Worm (Caenorhabditis elegans) whole organism, late embryonic: Measurements from ENCODE around the gene msp-33.

Source experiments
- C38D4.7 ChIP-seq: fragments of 200-800 bp; sonication (Bioruptor generic); optimal IDR thresholded peaks from 2 replicates; lab custom pipeline; 2018; ENCODE audit warnings: mild to moderate bottlenecking, missing genetic modification characterization, moderate library complexity, missing compliant biosample characterization
- F13H6.1 ChIP-seq: sonication (generic microtip); optimal IDR thresholded peaks from 2 replicates; lab custom pipeline; 2016; ENCODE audit warnings: missing genetic modification characterization, missing compliant biosample characterization
- K09A11.1 ChIP-seq: sonication (generic microtip); optimal IDR thresholded peaks from 2 replicates; lab custom pipeline; 2017; ENCODE audit warnings: antibody characterized with exemption, mild to moderate bottlenecking, missing genetic modification characterization, missing compliant biosample characterization; ENCODE audit not compliant: insufficient read depth
- Y22D7AL.16 ChIP-seq: sonication (generic microtip); optimal IDR thresholded peaks from 2 replicates; lab custom pipeline; 2016; ENCODE audit warnings: missing genetic modification characterization, missing compliant biosample characterization
- ahr-1 ChIP-seq: sonication (generic microtip); optimal IDR thresholded peaks from 2 replicates; lab custom pipeline; 2016; ENCODE audit warnings: missing genetic modification characterization, missing compliant biosample characterization
- ceh-14 ChIP-seq: sonication (generic microtip); optimal IDR thresholded peaks from 2 replicates; lab custom pipeline; 2016; ENCODE audit warnings: missing genotype, missing genetic modification characterization, missing compliant biosample characterization
- ceh-18 ChIP-seq: sonication (generic microtip); optimal IDR thresholded peaks from 2 replicates; lab custom pipeline; 2016; ENCODE audit warnings: missing genetic modification characterization, missing compliant biosample characterization
- ceh-19 ChIP-seq: fragments of 200-800 bp; sonication (Bioruptor generic); optimal IDR thresholded peaks from 2 replicates; lab custom pipeline; 2018; ENCODE audit warnings: mild to moderate bottlenecking, missing genetic modification characterization, missing compliant biosample characterization
- ceh-34 ChIP-seq: sonication (generic microtip); optimal IDR thresholded peaks from 2 replicates; lab custom pipeline; 2016; ENCODE audit warnings: mild to moderate bottlenecking, missing genetic modification characterization, missing compliant biosample characterization
- ceh-45 ChIP-seq: fragments of 200-800 bp; sonication (Bioruptor generic); IDR thresholded peaks from 2 replicates; pipeline ENCODE4 v1.3.6; 2022; ENCODE audit warnings: missing genetic modification reagents, missing genetic modification characterization, missing compliant biosample characterization
- ceh-48 ChIP-seq: sonication (generic microtip); optimal IDR thresholded peaks from 2 replicates; lab custom pipeline; 2016; ENCODE audit warnings: missing genetic modification characterization, inconsistent platforms, missing compliant biosample characterization
- che-1 ChIP-seq: sonication (generic microtip); optimal IDR thresholded peaks from 2 replicates; lab custom pipeline; 2016; ENCODE audit warnings: mild to moderate bottlenecking, missing genetic modification characterization, missing compliant biosample characterization
- dve-1 ChIP-seq: sonication (generic microtip); optimal IDR thresholded peaks from 2 replicates; lab custom pipeline; 2017; ENCODE audit warnings: antibody characterized with exemption, mild to moderate bottlenecking, missing genetic modification characterization, missing compliant biosample characterization
- elt-4 ChIP-seq: sonication (generic microtip); optimal IDR thresholded peaks from 2 replicates; lab custom pipeline; 2016; ENCODE audit warnings: missing genetic modification characterization, missing compliant biosample characterization
- ets-4 ChIP-seq: sonication (generic microtip); optimal IDR thresholded peaks from 2 replicates; lab custom pipeline; 2016; ENCODE audit warnings: missing genetic modification characterization, missing compliant biosample characterization
- eyg-1 ChIP-seq: sonication (generic microtip); optimal IDR thresholded peaks from 2 replicates; lab custom pipeline; 2016; ENCODE audit warnings: missing genotype, missing genetic modification characterization, missing compliant biosample characterization
- fax-1 ChIP-seq: sonication (generic microtip); optimal IDR thresholded peaks from 2 replicates; lab custom pipeline; 2016; ENCODE audit warnings: missing genotype, missing genetic modification characterization, missing compliant biosample characterization
- fkh-10 ChIP-seq: fragments of 150-350 bp; optimal IDR thresholded peaks from 2 replicates; lab custom pipeline; 2014; ENCODE audit warnings: missing biosample characterization, missing genetic modification reagents, missing genetic modification characterization
- fkh-6 ChIP-seq: sonication (generic microtip); optimal IDR thresholded peaks from 2 replicates; lab custom pipeline; 2016; ENCODE audit warnings: missing genetic modification characterization, missing compliant biosample characterization
- hlh-15 ChIP-seq: sonication (generic microtip); optimal IDR thresholded peaks from 2 replicates; lab custom pipeline; 2016; ENCODE audit warnings: missing genetic modification characterization, missing compliant biosample characterization
- lim-6 ChIP-seq: sonication (generic microtip); optimal IDR thresholded peaks from 2 replicates; lab custom pipeline; 2016; ENCODE audit warnings: missing genetic modification characterization, missing compliant biosample characterization
- lin-11 ChIP-seq: fragments of 200-800 bp; sonication (Bioruptor generic); optimal IDR thresholded peaks from 2 replicates; lab custom pipeline; 2018; ENCODE audit warnings: mild to moderate bottlenecking, missing genetic modification characterization, missing compliant biosample characterization
- madf-2 ChIP-seq: sonication (generic microtip); optimal IDR thresholded peaks from 2 replicates; lab custom pipeline; 2017; ENCODE audit warnings: missing genetic modification characterization, missing compliant biosample characterization
- nhr-11 ChIP-seq: fragments of 150-350 bp; optimal IDR thresholded peaks from 2 replicates; lab custom pipeline; 2014; ENCODE audit warnings: missing biosample characterization, missing genetic modification characterization
- nhr-232 ChIP-seq: sonication (generic microtip); optimal IDR thresholded peaks from 2 replicates; lab custom pipeline; 2016; ENCODE audit warnings: missing genetic modification characterization, missing compliant biosample characterization
- npax-4 ChIP-seq: sonication (generic microtip); optimal IDR thresholded peaks from 2 replicates; lab custom pipeline; 2016; ENCODE audit warnings: missing genetic modification characterization, missing compliant biosample characterization
- pqm-1 ChIP-seq: sonication (generic microtip); optimal IDR thresholded peaks from 2 replicates; lab custom pipeline; 2016; ENCODE audit warnings: missing genetic modification characterization, missing compliant biosample characterization
- pros-1 ChIP-seq: fragments of 150-350 bp; optimal IDR thresholded peaks from 2 replicates; lab custom pipeline; 2014; ENCODE audit warnings: missing biosample characterization, missing genetic modification reagents, missing genetic modification characterization
- ref-2 ChIP-seq: sonication (generic microtip); optimal IDR thresholded peaks from 2 replicates; lab custom pipeline; 2016; ENCODE audit warnings: missing genetic modification characterization, missing compliant biosample characterization
- tbx-7 ChIP-seq: sonication (generic microtip); optimal IDR thresholded peaks from 2 replicates; lab custom pipeline; 2016; ENCODE audit warnings: missing genotype, missing genetic modification characterization, missing compliant biosample characterization
- ttx-3 ChIP-seq: sonication (generic microtip); optimal IDR thresholded peaks from 2 replicates; lab custom pipeline; 2016; ENCODE audit warnings: missing genetic modification reagents, missing genetic modification characterization, missing compliant biosample characterization
- unc-42 ChIP-seq: sonication (generic microtip); optimal IDR thresholded peaks from 2 replicates; lab custom pipeline; 2016; ENCODE audit warnings: missing genotype, missing genetic modification characterization, missing compliant biosample characterization
- unc-55 ChIP-seq: sonication (generic microtip); optimal IDR thresholded peaks from 2 replicates; lab custom pipeline; 2017; ENCODE audit warnings: missing biosample characterization, missing genetic modification reagents, missing genetic modification characterization
- zip-5 ChIP-seq: sonication (generic microtip); optimal IDR thresholded peaks from 2 replicates; lab custom pipeline; 2016; ENCODE audit warnings: missing genetic modification characterization, missing compliant biosample characterization

Gene msp-33

DNA sequence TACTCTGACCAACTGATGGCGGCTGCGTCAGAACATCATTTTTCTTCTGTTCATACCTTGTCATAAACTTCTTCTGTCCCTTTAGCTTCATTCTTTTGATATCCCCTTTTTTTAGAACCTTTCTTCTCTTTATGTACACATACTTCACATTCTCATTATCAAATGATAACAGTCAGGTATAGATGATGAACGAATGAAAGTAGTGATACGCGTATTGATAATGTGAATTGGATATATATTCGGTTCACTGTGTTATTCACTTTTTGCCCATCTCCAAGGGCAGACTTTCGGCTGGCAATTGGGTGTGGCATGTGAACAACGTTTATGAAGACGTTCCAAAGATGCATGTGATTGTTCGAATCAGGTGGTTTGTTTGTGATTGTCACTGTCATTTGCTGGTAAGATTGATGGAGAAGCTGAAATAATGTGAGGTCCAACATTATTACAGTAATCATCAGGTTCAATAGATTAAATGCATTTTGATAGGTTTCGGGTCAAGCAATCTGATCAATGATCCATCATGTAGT is 18.1 kb downstream of the msp-33 start, which contains the start of gene F11G11.15:
Gene F11G11.15, plus strand, starts transcription at position 511 of the 527 bp plus-strand sequence.
- TF ChIP-seq ceh-48 (tag; lab: Kevin White, UChicago) (no peak), ets-4 (no peak), lim-6 (tag; lab: Kevin White, UChicago) (no peak), ceh-45 (GFP tag; lab: Robert Waterston, UW) (no peak), hlh-15 (tag; lab: Kevin White, UChicago) (no peak), tbx-7 (tag; lab: Kevin White, UChicago) (no peak)
- TF ChIP-seq, all 69 proteins: peak for 0

ce11 chrII:4873029-4873428 is 19.5 kb downstream of the msp-33 start, which contains the start of gene col-73:
Gene col-73 (minus strand): TSS chrII:4873129.
- TF ChIP-seq pqm-1 (no peak), npax-4 (tag; lab: Kevin White, UChicago) (no peak), dve-1 (tag; lab: Kevin White, UChicago) (no peak), lin-11 (tag; lab: Kevin White, UChicago) (no peak), pros-1 (tag; lab: Kevin White, UChicago) (no peak), ttx-3 (tag; lab: Kevin White, UChicago) (no peak), zip-5 (tag; lab: Kevin White, UChicago) (no peak), C38D4.7 (GFP tag; lab: Kevin White, UChicago) (no peak), tbx-7 (tag; lab: Kevin White, UChicago) (no peak), ceh-48 (tag; lab: Kevin White, UChicago) (no peak), K09A11.1 (tag; lab: Kevin White, UChicago) (no peak), Y22D7AL.16 (tag; lab: Kevin White, UChicago) (no peak), F13H6.1 (no peak)

DNA sequence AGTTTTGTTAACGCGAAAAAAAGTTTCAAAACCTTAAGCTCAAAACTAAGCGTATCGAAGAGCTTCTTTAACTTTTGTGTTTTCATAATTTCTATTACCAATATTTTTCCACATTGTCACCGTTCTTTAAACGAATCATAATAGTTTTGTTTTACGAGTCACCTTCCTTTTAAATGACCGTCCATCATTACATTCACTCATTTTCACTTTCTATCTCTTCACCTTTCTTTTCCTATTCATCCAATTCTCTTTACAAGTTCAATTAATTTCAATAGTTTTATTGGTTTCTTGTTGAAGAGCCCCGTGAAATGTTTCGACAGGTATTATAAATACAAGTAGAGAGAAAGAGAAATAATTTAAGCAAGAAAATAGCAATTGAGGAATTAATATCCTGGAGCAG is 20.7 kb downstream of the msp-33 start:
- TF ChIP-seq K09A11.1 (tag; lab: Kevin White, UChicago), result no peak
- no peak for TF ChIP-seq eyg-1 (tag; lab: Kevin White, UChicago)
- no peak for TF ChIP-seq fax-1 (tag; lab: Kevin White, UChicago)
- no peak for TF ChIP-seq madf-2 (tag; lab: Kevin White, UChicago)
- TF ChIP-seq fkh-6 (tag; lab: Kevin White, UChicago), result no peak
- TF ChIP-seq hlh-15 (tag; lab: Kevin White, UChicago), result no peak
- TF ChIP-seq nhr-11, result no peak
- TF ChIP-seq fkh-10 (GFP tag; lab: Kevin White, UChicago), result no peak
- no peak for TF ChIP-seq dve-1 (tag; lab: Kevin White, UChicago)
- no peak for TF ChIP-seq ceh-14 (tag; lab: Kevin White, UChicago)

DNA sequence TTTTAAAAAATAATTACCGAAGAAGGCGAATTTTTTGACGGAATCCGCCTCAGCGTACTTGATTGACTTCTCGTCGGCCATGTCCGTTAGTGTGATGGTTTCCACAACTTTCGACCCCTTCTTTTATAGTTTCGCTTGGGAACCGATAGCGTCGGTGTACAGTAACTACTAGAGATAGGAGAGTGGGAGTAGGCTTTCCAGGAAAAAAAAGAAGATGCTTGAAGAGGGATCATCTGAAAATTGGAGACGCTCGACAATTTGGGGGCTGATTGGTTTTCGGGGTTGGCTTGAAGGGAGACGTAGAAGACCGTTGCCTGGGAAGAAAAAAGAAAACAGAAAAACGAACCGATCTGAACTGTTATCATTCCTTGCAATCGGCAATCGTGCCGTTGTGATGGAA is 21.8 kb downstream of the msp-33 start, which contains the start of gene col-20:
Gene col-20, minus strand, starts transcription at position 101 of the 400 bp plus-strand sequence.
- TF ChIP-seq elt-4 (tag; lab: Kevin White, UChicago), result no peak
- no peak for TF ChIP-seq che-1 (tag; lab: Kevin White, UChicago)
- TF ChIP-seq unc-42 (tag; lab: Kevin White, UChicago), result no peak
- no peak for TF ChIP-seq ets-4
- TF ChIP-seq ceh-19, result no peak
- TF ChIP-seq ref-2 (tag; lab: Kevin White, UChicago), result no peak
- no peak for TF ChIP-seq pros-1 (tag; lab: Kevin White, UChicago)
- TF ChIP-seq eyg-1 (tag; lab: Kevin White, UChicago), result no peak
- no peak for TF ChIP-seq ceh-34 (tag; lab: Kevin White, UChicago)
- no peak for TF ChIP-seq Y22D7AL.16 (tag; lab: Kevin White, UChicago)
- no peak for TF ChIP-seq nhr-232 (tag; lab: Kevin White, UChicago)
- no peak for TF ChIP-seq madf-2 (tag; lab: Kevin White, UChicago)
- TF ChIP-seq unc-55 (GFP tag; lab: Kevin White, UChicago), result no peak
- no peak for TF ChIP-seq ceh-14 (tag; lab: Kevin White, UChicago)
- TF ChIP-seq ceh-18 (tag; lab: Kevin White, UChicago), result no peak
- no peak for TF ChIP-seq lin-11 (tag; lab: Kevin White, UChicago)
- no peak for TF ChIP-seq ahr-1 (tag; lab: Kevin White, UChicago)
